Worm (Caenorhabditis elegans) whole organism, early embryonic: ENCODE results near the gene W03C9.1.

Experiments used
- ama-1 ChIP-seq: fragments of 150-350 bp; optimal IDR thresholded peaks from 2 replicates; lab custom pipeline; 2014
- ceh-13 ChIP-seq: fragments of 200-800 bp; sonication (Bioruptor generic); optimal IDR thresholded peaks from 2 replicates; lab custom pipeline; 2018; ENCODE audit warnings: mild to moderate bottlenecking, missing genetic modification characterization, missing compliant biosample characterization
- flt-1 ChIP-seq: fragments of 200-800 bp; sonication (Bioruptor generic); IDR thresholded peaks from 2 replicates; pipeline ENCODE4 v1.3.6; 2022; ENCODE audit warnings: missing genetic modification characterization, missing compliant biosample characterization
- hmg-4 ChIP-seq: fragments of 200-800 bp; sonication (Bioruptor generic); optimal IDR thresholded peaks from 2 replicates; lab custom pipeline; 2018; ENCODE audit warnings: mild to moderate bottlenecking, missing genetic modification characterization, missing compliant biosample characterization
- scrt-1 ChIP-seq: fragments of 200-800 bp; sonication (Bioruptor generic); IDR thresholded peaks from 2 replicates; pipeline ENCODE4 v1.3.6; 2022; ENCODE audit warnings: missing genetic modification characterization, missing compliant biosample characterization
- tra-4 ChIP-seq: sonication (generic microtip); optimal IDR thresholded peaks from 2 replicates; lab custom pipeline; 2017; ENCODE audit warnings: missing genetic modification characterization, missing compliant biosample characterization

ce11 chrII:11998903-11999302 is 37.0 kb upstream of the W03C9.1 start, which contains the start of gene Y17G7B.23:
- TF ChIP-seq ceh-13 (GFP tag; lab: Kevin White, UChicago) (no peak), flt-1 (GFP tag; lab: Robert Waterston, UW) (no peak), ama-1 (lab: Kevin White, UChicago) (no peak), hmg-4 (GFP tag; lab: Kevin White, UChicago) (no peak), tra-4 (tag; lab: Kevin White, UChicago) (no peak), scrt-1 (GFP tag; lab: Robert Waterston, UW) (no peak)
